Fruit fly (Drosophila melanogaster) S2 (cell line): ENCODE results near the gene CG12111.

Experiments
- CG8478 ChIP-seq: fragments of >200 bp; optimal IDR thresholded peaks from 2 replicates; lab custom pipeline; 2018
- CTCF ChIP-seq, 2 experiments: fragments of >200 bp; optimal IDR thresholded peaks; 2 replicates each; lab custom pipeline; 2018

DNA sequence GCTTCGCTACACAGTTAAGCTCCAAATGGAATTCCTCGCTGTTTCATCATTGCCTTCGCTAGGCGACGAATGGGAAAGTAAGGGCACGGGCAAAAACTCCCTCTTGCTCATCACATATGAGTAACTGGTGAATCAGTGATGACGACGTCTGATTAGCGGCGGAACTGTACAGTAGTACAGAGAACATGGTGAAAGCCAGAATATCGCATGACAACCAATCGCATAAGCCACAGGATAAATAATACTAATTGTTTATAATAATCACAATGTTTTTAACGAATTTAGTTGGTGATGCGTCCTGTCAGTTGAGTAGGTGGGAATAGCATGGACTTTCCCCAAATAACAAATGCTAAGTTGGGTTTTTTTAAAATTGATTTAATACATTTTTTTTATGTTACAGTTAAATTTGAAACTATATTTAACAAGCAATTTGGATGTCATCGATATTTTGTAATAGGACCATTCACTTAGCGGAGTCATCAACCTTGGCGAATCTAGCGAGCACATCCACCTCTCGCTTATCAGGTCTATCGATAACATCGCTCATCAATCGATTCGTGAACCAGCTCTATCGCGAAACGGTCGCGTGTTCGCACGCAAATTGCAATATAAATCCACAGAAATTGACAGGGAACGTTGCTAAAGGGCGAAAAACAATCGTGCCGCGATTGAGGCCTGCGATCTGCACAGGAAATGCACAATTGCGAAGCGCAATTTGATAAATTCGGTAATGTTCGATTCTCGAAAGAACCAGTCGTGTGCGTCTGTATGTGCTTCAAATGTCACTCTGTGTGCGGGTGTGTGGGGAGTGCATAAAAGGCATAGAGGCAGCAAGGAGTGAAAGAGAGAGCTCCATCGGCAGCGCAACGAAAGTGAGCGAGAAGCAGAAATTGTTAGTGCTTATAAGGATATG is 10.4 kb downstream of the CG12111 start, which contains the start of the genes CG12112 and Trf4-1:
- TF ChIP-seq CTCF (optimal IDR thresholded peaks at IDR 0.05; lab: Kevin White, UChicago) (peak; percentile 44 to 51), CG8478 (no peak)
